Fruit fly (Drosophila melanogaster): ENCODE results near the gene CG4822.

The CG4822 gene

DNA sequence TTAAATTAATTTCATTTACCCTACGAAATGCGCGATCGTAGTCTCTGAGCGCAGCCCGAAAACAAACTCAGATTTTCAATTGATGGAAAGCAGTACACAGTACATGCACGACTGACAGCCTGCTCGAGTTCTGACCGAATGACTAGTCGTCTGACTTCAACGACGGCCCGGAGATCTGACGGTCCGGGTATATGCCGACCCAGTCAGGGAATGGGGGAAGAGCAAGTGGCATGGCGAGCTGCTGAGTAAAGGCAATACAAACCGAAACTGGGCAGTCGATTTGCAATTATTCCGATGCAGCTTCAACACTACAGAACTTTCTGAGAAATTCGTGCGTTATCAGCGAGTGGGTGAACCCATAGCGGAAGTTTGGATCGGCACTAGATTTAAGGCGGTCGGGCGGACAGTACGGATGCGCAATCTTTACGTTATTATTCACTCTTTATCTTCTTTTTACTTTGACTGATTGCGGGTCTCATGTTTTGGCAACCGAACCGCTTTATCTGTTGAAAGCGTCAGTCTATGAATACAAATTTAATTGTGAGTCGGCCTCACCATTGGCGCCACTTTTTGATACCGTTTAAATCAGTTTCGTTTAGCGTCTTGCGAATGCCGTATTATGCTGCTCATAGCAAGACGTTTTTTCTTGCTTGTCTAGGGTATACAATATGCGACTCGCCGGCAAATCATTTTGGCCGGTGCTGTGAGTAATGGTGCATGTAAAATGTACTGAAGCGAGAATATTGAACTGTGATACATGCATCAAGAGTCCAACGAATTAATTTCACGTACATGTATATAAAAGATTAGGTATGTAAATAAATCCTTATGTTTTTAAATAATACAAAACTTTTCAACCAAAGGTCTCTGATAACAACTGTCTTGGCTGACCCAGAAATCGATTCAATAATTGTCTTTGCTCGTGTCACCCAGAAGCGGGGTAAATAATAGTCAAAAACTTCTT is 780 bp downstream of the CG4822 start (continued):
- peak; percentile 41; the same call in 1 of the 2 replicates for TF ChIP-seq Drgx (GFP tag; IDR thresholded peaks at IDR 0.05)
- TF ChIP-seq pho (GFP tag; optimal IDR thresholded peaks at IDR 0.05), result no peak
- TF ChIP-seq CG18619 (GFP tag; optimal IDR thresholded peaks at IDR 0.05), result no peak
- no peak for TF ChIP-seq peb (GFP tag; IDR thresholded peaks at IDR 0.05)
- no peak for TF ChIP-seq CG32767 (GFP tag; IDR thresholded peaks at IDR 0.05)
- TF ChIP-seq CG1529 (GFP tag; optimal IDR thresholded peaks at IDR 0.05), result no peak
- TF ChIP-seq CG7839 (tag; optimal IDR thresholded peaks at IDR 0.05), result peak; percentile 19
- no peak for TF ChIP-seq Hr3 (GFP tag; optimal IDR thresholded peaks at IDR 0.05)
- peak; percentile 44 for TF ChIP-seq kay (GFP tag; optimal IDR thresholded peaks at IDR 0.05)
- no peak for TF ChIP-seq TFAM (GFP tag; optimal IDR thresholded peaks at IDR 0.05)
- TF ChIP-seq CG12155 (GFP tag; optimal IDR thresholded peaks at IDR 0.05), result no peak
- no peak for TF ChIP-seq CG11398 (GFP tag; optimal IDR thresholded peaks at IDR 0.05)
- no peak for TF ChIP-seq CG18476 (GFP tag; optimal IDR thresholded peaks at IDR 0.05)
- TF ChIP-seq exex (tag; optimal IDR thresholded peaks at IDR 0.05), result peak; percentile 23
- peak; percentile 90 for TF ChIP-seq D19A (tag; optimal IDR thresholded peaks at IDR 0.05)
- no peak for TF ChIP-seq CG15073 (GFP tag; optimal IDR thresholded peaks at IDR 0.05)
- no peak for TF ChIP-seq CG12071 (GFP tag; optimal IDR thresholded peaks at IDR 0.05)
- no peak for TF ChIP-seq CG4854 (GFP tag; optimal IDR thresholded peaks at IDR 0.05)
- no peak for TF ChIP-seq slou (GFP tag; optimal IDR thresholded peaks at IDR 0.05)
- peak; percentile 11 for TF ChIP-seq CG2678 (tag; optimal IDR thresholded peaks at IDR 0.05)
- no peak for TF ChIP-seq Ravus (GFP tag; IDR thresholded peaks at IDR 0.05)
- no peak for TF ChIP-seq Side (GFP tag; optimal IDR thresholded peaks at IDR 0.05)
- TF ChIP-seq lab (GFP tag; optimal IDR thresholded peaks at IDR 0.05), result peak; percentile 7
- TF ChIP-seq Deaf1 (tag; optimal IDR thresholded peaks at IDR 0.05), result peak; percentile 58
- TF ChIP-seq CG11723 (GFP tag; optimal IDR thresholded peaks at IDR 0.05), result no peak
- no peak for TF ChIP-seq CG17802 (tag; optimal IDR thresholded peaks at IDR 0.05)
- TF ChIP-seq CG17361 (GFP tag; IDR thresholded peaks at IDR 0.05), result peak; percentile 31; the same call in 1 of the 3 replicates
- 0 out of 3 replicates have a peak, but pooled peaks have one; percentile 9 for TF ChIP-seq CG34422 (GFP tag; IDR thresholded peaks at IDR 0.05)
- TF ChIP-seq Sry-δ (GFP tag; optimal IDR thresholded peaks at IDR 0.05), result no peak
- TF ChIP-seq CG3407 (GFP tag; optimal IDR thresholded peaks at IDR 0.05), result no peak
- TF ChIP-seq sens (GFP tag), result peak; percentile 88
- TF ChIP-seq HLH3B (GFP tag; IDR thresholded peaks at IDR 0.05), result no peak
- TF ChIP-seq eve (GFP tag; optimal IDR thresholded peaks at IDR 0.05), result peak in 1 of 2 experiments; percentile 66
- TF ChIP-seq CG7963 (GFP tag; IDR thresholded peaks at IDR 0.05; ENCODE audit: partially characterized antibody), result no peak
- TF ChIP-seq Fer1 (GFP tag; optimal IDR thresholded peaks at IDR 0.05), result no peak
- no peak for TF ChIP-seq tio (GFP tag; optimal IDR thresholded peaks at IDR 0.05)
- no peak for TF ChIP-seq Gsc (GFP tag; IDR thresholded peaks at IDR 0.05)
- TF ChIP-seq ftz-f1 (GFP tag; optimal IDR thresholded peaks at IDR 0.05), result no peak
- no peak for TF ChIP-seq CG3065 (GFP tag; optimal IDR thresholded peaks at IDR 0.05)
- TF ChIP-seq NFAT (GFP tag; IDR thresholded peaks at IDR 0.05), result no peak
- no peak for TF ChIP-seq trem (tag; optimal IDR thresholded peaks at IDR 0.05)
- peak; percentile 14 for TF ChIP-seq CG17359 (tag; optimal IDR thresholded peaks at IDR 0.05)
- TF ChIP-seq slbo (GFP tag; IDR thresholded peaks at IDR 0.05), result peak; percentile 18; the same call in 1 of the 2 replicates
- no peak for TF ChIP-seq CG1792 (GFP tag; optimal IDR thresholded peaks at IDR 0.05)
- TF ChIP-seq CG10654 (GFP tag; optimal IDR thresholded peaks at IDR 0.05), result no peak
- TF ChIP-seq CG6254 (GFP tag; optimal IDR thresholded peaks at IDR 0.05), result peak; percentile 3
- TF ChIP-seq CG1603 (tag; optimal IDR thresholded peaks at IDR 0.05), result peak; percentile 3
- TF ChIP-seq CG11456 (GFP tag; IDR thresholded peaks at IDR 0.05), result 0 out of 3 replicates have a peak, but pooled peaks have one; percentile 11
- peak; percentile 17 for TF ChIP-seq Antp (GFP tag; optimal IDR thresholded peaks at IDR 0.05)
- TF ChIP-seq row (GFP tag; IDR thresholded peaks at IDR 0.05), result peak; percentile 75

All from whole organism, embryonic.